Worm (Caenorhabditis elegans): ENCODE data around the gene snx-1.

DNA sequence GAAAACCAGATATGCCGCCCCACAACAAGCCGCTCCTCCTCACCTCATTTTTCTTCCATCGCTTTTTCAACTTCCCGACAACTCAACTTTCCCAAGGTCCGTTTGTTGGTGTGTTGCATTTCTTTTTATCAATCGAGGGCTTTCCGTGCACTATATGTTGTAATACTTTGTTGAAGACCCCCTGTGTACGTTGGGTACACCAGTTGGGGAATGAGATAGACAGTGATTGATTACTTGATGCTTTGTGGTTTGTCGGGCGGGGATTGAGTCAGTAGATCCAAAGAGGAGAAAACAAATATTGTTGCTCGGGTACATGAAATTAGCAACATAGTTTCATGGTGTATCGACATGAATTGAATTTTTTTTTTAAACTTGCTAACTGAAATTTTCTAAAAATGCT is 19.9 kb upstream of the snx-1 start:
- TF ChIP-seq ceh-90 (tag; optimal IDR thresholded peaks at IDR 0.05) (no peak), fkh-4 (tag; optimal IDR thresholded peaks at IDR 0.05; ENCODE audit: borderline replicate concordance) (no peak), egl-27 (tag; optimal IDR thresholded peaks at IDR 0.05) (no peak), C04F5.9 (tag; optimal IDR thresholded peaks at IDR 0.05) (no peak), C16A3.4 (tag; optimal IDR thresholded peaks at IDR 0.05) (no peak)
